Fruit fly (Drosophila melanogaster): ENCODE measurements around the gene Bre1.

Bre1 gene

DNA sequence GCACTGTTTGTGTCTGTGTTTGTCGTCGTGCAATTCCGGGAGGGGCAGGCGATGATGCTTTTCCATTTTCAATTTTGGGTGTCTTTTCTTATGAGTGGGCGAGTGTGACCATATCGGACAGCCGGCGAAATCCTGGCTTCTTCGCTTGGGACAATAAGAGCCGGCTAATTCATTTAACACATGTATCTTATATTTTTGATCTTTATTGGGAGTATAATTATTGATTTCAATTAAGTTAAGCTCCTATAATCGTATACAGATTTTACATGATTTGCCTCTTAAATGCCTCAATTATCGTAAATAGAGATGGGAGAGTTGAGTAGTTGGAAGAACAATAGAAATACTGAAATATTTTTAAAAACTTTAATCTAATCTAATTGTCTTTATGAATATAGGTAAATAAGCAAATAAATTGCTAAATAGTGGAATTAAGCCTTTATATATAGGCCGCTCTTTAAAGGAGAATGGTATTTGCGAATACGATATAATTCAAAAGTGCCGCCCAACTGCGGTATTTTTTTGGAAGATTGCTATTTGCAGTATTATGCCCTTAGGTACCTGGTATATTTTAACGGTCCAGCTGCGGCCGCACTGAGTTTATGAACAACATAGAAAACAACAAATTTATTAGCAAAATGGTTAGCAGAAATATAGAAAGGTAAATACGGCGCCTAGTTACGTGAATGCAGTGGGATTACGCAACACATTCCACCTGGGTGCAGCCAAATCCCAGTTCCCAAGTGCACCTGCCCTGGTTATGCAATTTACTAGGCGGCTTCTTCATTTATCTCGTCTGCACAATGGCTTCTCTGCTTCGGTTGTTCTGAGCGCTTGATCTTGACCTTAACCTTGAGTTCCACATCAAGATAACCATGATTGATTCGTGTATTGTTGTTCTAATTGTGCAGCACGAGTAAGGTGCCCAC lies 14.3 kb downstream of the Bre1 start, which contains the start of the genes Myt1, PGRP-LD and Pmi (continued):
- TF ChIP-seq Elba2 (GFP tag; optimal IDR thresholded peaks at IDR 0.05): peak; percentile 56
- peak; percentile 24 for TF ChIP-seq nmo (GFP tag; optimal IDR thresholded peaks at IDR 0.05)
- TF ChIP-seq Dp (GFP tag; optimal IDR thresholded peaks at IDR 0.05): peak; percentile 86
- no peak for TF ChIP-seq wek (GFP tag; optimal IDR thresholded peaks at IDR 0.05)
- TF ChIP-seq Lhr (GFP tag; optimal IDR thresholded peaks at IDR 0.05): peak; percentile 11
- TF ChIP-seq Hr39 (optimal IDR thresholded peaks at IDR 0.05): no peak
- no peak for TF ChIP-seq tio (GFP tag; optimal IDR thresholded peaks at IDR 0.05)
- no peak for TF ChIP-seq CG2889 (GFP tag; IDR thresholded peaks at IDR 0.05)
- TF ChIP-seq luna (GFP tag; optimal IDR thresholded peaks at IDR 0.05): no peak
- TF ChIP-seq CG15479 (GFP tag; optimal IDR thresholded peaks at IDR 0.05): no peak
- no peak for TF ChIP-seq Mrtf (GFP tag; IDR thresholded peaks at IDR 0.05)
- no peak for TF ChIP-seq CG6689 (GFP tag; IDR thresholded peaks at IDR 0.05)
- TF ChIP-seq gfzf (GFP tag; optimal IDR thresholded peaks at IDR 0.05): peak; percentile 81
- no peak for TF ChIP-seq E2f1 (GFP tag; IDR thresholded peaks at IDR 0.05)
- TF ChIP-seq stwl (tag; optimal IDR thresholded peaks at IDR 0.05): peak; percentile 5
- peak; percentile 33; the same call in 1 of the 3 replicates for TF ChIP-seq CG34422 (GFP tag; IDR thresholded peaks at IDR 0.05)
- TF ChIP-seq unc-4 (GFP tag; IDR thresholded peaks at IDR 0.05; ENCODE audit: partially characterized antibody): peak; percentile 37; the same call in 1 of the 2 replicates
- TF ChIP-seq pita (GFP tag; optimal IDR thresholded peaks at IDR 0.05): no peak
- TF ChIP-seq Myb (GFP tag; optimal IDR thresholded peaks at IDR 0.05): peak; percentile 38
- peak; percentile 61 for TF ChIP-seq Sry-δ (GFP tag; optimal IDR thresholded peaks at IDR 0.05)
- TF ChIP-seq ato (GFP tag; IDR thresholded peaks at IDR 0.05; ENCODE audit: partially characterized antibody): no peak
- TF ChIP-seq CG16779 (GFP tag; IDR thresholded peaks at IDR 0.05): no peak
- peak; percentile 16; the same call in 1 of the 2 replicates for TF ChIP-seq CG13287 (GFP tag; IDR thresholded peaks at IDR 0.05; ENCODE audit: partially characterized antibody)
- no peak for TF ChIP-seq sna (GFP tag; IDR thresholded peaks at IDR 0.05; ENCODE audit: partially characterized antibody)
- peak; percentile 36; the same call in 1 of the 2 replicates for TF ChIP-seq Scr (GFP tag; IDR thresholded peaks at IDR 0.05; ENCODE audit: partially characterized antibody)
- peak; percentile 2 for TF ChIP-seq lbe (GFP tag; optimal IDR thresholded peaks at IDR 0.05)
- peak; percentile 48 for TF ChIP-seq trem (tag; optimal IDR thresholded peaks at IDR 0.05)
- no peak for TF ChIP-seq CG3065 (GFP tag; optimal IDR thresholded peaks at IDR 0.05)
- TF ChIP-seq BEAF-32 (GFP tag; optimal IDR thresholded peaks at IDR 0.05): peak; percentile 69
- 0 out of 4 replicates have a peak, but pooled peaks have one; percentile 23 for TF ChIP-seq Dll (GFP tag; IDR thresholded peaks at IDR 0.05; ENCODE audit: partially characterized antibody)
- TF ChIP-seq Dad (GFP tag; optimal IDR thresholded peaks at IDR 0.05): no peak
- no peak for TF ChIP-seq ttk (GFP tag; IDR thresholded peaks at IDR 0.05)
- no peak for TF ChIP-seq Nf-YA (GFP tag; IDR thresholded peaks at IDR 0.05)
- TF ChIP-seq CG18262 (tag; optimal IDR thresholded peaks at IDR 0.05): no peak
- no peak for TF ChIP-seq Fer2 (tag; optimal IDR thresholded peaks at IDR 0.05)
- 0 out of 3 replicates have a peak, but pooled peaks have one; percentile 17 for TF ChIP-seq HLH4C (GFP tag; IDR thresholded peaks at IDR 0.05; ENCODE audit: partially characterized antibody)
- TF ChIP-seq CG6175 (GFP tag; IDR thresholded peaks at IDR 0.05): no peak
- TF ChIP-seq CG32767 (GFP tag; IDR thresholded peaks at IDR 0.05): no peak
- TF ChIP-seq Antp (GFP tag; optimal IDR thresholded peaks at IDR 0.05): no peak

DNA sequence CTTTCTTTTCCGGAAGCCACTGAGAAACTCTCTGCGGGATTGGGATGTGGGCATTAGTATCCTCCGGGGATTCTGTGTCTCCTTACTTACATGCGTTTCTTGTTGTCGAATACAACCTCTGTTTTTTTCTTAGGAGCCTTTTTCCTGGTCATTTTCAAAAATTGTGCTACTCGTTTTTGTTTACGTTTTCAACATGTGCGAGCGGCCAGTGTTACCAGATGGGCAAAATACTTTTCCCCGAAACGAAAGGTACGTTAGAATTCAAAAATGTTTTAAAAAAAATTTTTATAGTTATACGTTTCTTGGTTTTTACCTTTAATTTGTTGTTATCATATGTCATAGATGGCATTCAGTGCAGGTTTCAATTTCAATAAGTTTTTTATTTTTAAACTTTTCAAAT lies 16.9 kb downstream of the Bre1 start, which contains the start of gene vito:
TSS of gene vito (minus strand) at position 220 of the 400 bp plus-strand sequence.
- peak; percentile 90 for TF ChIP-seq Myb (GFP tag; optimal IDR thresholded peaks at IDR 0.05)
- TF ChIP-seq CG4282 (GFP tag; optimal IDR thresholded peaks at IDR 0.05): no peak
- TF ChIP-seq gfzf (GFP tag; optimal IDR thresholded peaks at IDR 0.05): peak; percentile 60
- TF ChIP-seq ind (GFP tag; optimal IDR thresholded peaks at IDR 0.05): no peak
- no peak for TF ChIP-seq Adf1 (GFP tag; IDR thresholded peaks at IDR 0.05)
- TF ChIP-seq trem (tag; optimal IDR thresholded peaks at IDR 0.05): peak; percentile 11
- peak; percentile 28 for TF ChIP-seq YL-1 (GFP tag; optimal IDR thresholded peaks at IDR 0.05)
- peak; percentile 44; the same call in 1 of the 2 replicates for TF ChIP-seq MBD-R2 (GFP tag; IDR thresholded peaks at IDR 0.05)
- TF ChIP-seq E2f2 (GFP tag; IDR thresholded peaks at IDR 0.05): peak; percentile 51
- peak; percentile 70 for TF ChIP-seq dm (GFP tag; optimal IDR thresholded peaks at IDR 0.05)
- peak; percentile 15 for TF ChIP-seq CG9797 (GFP tag; optimal IDR thresholded peaks at IDR 0.05)
- peak; percentile 41 for TF ChIP-seq Dp (GFP tag; optimal IDR thresholded peaks at IDR 0.05)
- TF ChIP-seq MESR4 (GFP tag; optimal IDR thresholded peaks at IDR 0.05): peak; percentile 18
- peak; percentile 26 for TF ChIP-seq CG9437 (GFP tag; optimal IDR thresholded peaks at IDR 0.05)
- 0 out of 2 replicates have a peak, but pooled peaks have one; percentile 14 for TF ChIP-seq CG13287 (GFP tag; IDR thresholded peaks at IDR 0.05; ENCODE audit: partially characterized antibody)
- peak; percentile 10 for TF ChIP-seq stwl (tag; optimal IDR thresholded peaks at IDR 0.05)

All from whole organism, embryonic.